Fruit fly (Drosophila melanogaster): ENCODE results near the gene ATPsynO.

ATPsynO gene

DNA sequence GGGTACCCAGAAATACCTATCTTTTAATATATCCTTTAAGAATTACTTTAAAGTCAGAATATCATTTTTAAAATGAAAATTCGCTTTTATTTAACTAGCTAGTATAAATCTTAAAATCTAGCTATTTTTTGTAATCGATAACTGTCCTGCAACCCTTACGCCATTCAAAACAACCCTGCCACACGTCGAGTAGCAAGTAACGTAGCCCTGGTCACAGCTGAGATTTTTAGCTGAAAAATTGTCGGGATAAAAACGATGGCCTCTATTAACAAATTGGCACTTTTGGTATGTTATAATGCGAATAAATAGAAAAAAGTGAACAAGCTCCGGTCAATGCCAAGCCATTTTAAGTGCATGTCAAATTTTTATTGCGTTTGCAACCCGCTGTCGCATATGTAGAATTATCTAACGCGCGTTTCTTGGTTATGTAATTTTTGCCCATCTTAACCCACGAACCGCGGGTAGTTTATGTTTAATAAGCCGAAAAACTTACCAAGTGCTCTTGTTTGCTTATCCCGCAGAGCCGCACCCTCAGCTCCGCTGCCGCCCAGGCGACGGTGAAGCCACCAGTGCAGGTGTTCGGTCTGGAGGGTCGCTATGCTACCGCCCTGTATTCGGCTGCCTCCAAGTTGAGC lies at the start of gene ATPsynO:
ATPsynO (plus strand) TSS at position 186 of the 635 bp plus-strand sequence.
- TF ChIP-seq CG17801 (GFP tag; optimal IDR thresholded peaks at IDR 0.05; ENCODE audit: partially characterized antibody) = peak; percentile 54

DNA sequence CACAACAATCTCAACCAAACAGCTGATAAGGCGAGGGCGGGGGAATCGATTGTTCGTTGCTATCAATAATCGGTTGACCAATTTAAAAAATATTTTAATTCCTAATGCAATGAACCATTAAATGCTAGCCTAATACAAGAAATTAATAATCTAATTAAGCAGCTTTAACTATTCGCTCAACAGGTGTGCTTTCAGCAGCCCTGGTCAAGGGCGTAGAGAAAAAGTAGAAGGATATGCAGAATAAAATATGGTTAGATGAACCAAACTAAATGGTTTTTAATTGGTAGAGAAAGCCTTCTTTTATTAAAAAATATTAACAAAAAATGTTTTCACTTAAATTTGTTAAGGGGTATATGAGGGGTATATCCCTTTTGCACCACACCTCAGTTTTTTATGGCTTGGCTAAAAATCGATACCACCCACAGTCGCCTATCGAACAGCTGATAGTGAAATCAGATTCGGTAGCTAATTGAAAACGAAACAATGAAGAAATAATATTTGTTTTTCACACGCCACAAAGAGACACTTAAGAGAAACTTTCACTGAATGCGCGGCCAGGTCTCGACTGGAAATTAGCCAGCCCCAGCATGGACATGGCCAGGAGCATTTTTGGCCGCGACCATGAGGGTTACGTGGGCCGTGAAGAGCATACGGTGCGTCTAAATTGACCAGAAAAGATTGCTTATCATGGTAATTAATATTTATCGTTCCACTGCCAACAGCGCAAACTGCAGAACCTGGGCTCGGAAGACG lies 46.4 kb upstream of the ATPsynO start, which contains the start of the genes SIDL and CG12241:
SIDL (minus strand) TSS at position 51 of the 753 bp plus-strand sequence.
CG12241 (plus strand) TSS at position 433 of the 753 bp plus-strand sequence.
- TF ChIP-seq CG17801 (GFP tag; optimal IDR thresholded peaks at IDR 0.05; ENCODE audit: partially characterized antibody) = peak; percentile 76

DNA sequence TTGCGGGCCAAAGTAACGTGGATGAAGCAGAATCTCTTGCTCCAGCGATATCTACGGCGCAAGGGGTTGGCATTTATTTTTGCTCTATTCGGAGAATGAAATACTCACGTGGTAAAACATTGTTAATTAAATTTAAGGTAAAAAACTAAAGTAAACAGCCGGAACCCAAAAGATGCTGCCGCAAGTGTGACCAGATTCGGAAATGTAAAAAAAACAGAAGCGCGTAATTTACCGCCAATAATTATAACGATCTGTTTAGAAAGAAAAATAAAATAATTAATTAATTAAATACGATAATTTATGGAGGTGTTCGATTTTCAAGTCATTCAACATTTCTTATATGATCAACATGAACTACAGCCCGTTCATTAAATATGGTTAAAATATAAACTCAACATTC lies 42.4 kb upstream of the ATPsynO start, which contains the start of gene Polr2G:
Polr2G (minus strand) TSS at position 208 of the 400 bp plus-strand sequence.
- TF ChIP-seq CG17801 (GFP tag; optimal IDR thresholded peaks at IDR 0.05; ENCODE audit: partially characterized antibody) = no peak

DNA sequence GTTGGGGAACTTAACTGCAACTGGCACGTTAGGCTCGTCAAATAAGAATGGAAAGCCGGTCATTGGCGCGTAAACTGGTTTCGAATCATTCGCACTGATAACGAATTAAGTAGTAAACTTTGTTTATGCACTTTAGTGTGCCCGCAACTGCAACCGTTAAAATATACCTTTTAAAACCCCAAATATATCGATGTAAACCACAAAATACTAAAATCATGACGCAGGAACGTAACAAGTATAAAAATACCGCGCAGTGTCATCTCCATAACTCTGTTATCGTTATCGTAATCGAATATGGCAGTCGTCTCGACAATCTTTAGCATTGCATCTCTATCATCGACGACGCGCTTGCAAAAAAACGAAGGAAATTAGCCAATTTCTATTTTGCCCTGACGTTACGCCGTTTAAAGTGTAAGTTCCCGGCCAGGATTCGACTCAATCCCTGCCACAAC lies 40.1 kb upstream of the ATPsynO start, which contains the start of the genes CG31344 and Caf1-55:
CG31344 (minus strand) TSS at position 51 of the 452 bp plus-strand sequence.
Caf1-55 (plus strand) TSS at position 298 of the 452 bp plus-strand sequence.
- peak; percentile 40 for TF ChIP-seq CG17801 (GFP tag; optimal IDR thresholded peaks at IDR 0.05; ENCODE audit: partially characterized antibody)

DNA sequence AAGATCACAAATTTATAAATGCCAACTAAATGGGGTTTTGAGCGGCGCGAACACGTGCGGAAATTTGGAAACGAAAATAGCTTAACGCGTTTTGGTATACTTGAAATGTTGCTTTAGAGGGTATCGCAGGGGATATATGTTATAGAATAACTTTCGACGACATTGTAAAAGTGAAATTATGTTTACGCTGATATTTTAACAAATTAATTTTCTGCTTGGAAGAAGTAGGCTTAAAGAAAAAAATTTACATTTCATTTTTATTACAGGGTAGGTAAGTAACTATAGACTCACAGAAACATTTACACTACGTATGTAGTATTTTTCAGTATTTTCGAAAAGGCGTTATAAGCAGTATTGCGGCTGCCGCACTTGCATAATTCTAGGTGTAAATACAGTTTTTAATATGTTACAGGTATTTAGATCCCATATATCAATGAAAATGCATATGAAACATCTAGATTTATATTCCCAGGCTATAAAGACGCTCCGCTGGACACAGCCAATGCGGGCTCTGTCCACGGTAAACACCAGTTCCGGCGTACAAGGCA lies 36.0 kb upstream of the ATPsynO start, which contains the start of the genes Art3 and mRpS10:
Art3 (minus strand) TSS at position 80 of the 548 bp plus-strand sequence.
mRpS10 (plus strand) TSS at position 337 of the 548 bp plus-strand sequence.
- TF ChIP-seq CG17801 (GFP tag; optimal IDR thresholded peaks at IDR 0.05; ENCODE audit: partially characterized antibody) = peak; percentile 100

DNA sequence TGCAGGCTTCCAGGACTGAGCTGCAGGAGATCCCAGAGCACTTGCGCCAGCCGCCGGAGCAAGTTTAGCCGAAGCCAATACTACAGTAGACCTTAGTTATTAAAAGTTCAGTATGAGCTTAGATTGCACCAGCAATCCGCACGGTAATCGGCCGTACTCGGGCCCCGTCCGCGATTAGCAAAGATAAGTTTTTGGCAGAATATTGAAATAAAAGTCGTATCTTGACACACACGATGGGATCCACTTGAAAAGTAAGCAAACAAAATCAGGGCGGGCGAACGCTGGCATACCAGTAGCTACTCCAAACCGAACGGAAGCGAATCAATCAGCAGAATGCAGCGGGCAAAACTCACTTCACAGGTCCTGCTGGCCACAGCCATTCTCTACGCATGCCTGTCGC lies 35.1 kb upstream of the ATPsynO start, which contains the start of gene CG34316:
CG34316 (plus strand) TSS at position 301 of the 400 bp plus-strand sequence.
- no peak for TF ChIP-seq CG17801 (GFP tag; optimal IDR thresholded peaks at IDR 0.05; ENCODE audit: partially characterized antibody)

DNA sequence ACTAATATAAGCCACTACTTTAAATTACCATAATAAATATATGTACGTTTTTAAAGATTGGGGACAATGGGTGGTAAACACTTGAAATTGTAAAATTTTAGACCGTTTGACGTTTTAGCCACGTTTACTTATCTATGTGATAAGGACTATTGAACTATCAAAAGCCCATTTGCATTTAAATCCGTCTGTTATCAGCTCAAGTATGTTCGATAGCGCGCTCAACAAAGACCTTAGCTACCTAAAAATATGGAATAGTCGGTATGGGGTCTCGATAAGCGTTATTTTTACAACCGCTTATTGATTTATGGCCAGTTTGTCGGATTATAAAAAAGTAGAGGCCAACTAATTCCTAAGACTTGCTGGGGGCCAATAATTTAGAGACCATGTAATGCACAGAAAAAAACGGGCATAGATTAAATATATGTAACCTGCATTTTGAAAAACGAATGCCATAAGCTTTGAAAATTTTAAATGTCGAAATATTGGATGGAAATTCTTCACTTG lies 33.7 kb upstream of the ATPsynO start:
- no peak for TF ChIP-seq CG17801 (GFP tag; optimal IDR thresholded peaks at IDR 0.05; ENCODE audit: partially characterized antibody)

DNA sequence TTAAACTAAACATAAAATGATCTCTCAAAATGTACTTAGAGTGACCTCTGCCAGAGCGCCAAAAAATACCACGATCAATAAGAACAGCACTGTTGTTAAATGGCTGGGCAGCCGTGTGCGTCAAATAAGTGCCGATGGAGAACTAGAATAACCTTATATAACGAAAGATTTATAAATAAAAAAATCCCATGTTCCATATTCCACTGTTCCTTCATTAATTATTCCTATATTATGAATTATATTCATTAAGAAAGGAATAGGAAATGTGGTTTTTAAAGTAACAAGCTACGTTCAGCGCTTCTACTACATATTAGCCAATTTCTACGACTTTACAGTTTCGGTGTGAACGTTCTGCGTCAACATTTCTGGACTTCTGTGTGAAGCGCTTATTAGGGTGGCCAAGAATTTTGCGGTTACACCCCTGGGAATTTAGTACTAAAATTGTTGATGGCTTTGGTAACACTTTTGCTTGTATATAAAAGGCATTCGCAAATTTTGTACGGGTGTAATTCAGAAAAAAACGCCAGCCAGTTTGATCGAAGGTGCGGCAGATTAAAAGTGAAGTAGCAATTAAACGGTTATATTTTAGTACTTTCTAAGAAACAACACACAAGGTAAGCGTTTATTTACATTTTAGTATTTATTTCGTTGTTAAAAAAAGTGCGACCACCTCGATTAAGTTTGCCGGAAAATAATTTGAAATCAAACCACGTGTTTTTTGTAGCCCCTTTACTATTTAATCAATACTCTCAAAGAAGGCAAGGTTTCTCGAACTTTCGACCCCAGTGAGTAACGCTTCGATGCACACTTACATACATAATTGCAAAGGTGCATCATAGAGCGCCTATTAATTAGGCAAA lies 23.0 kb upstream of the ATPsynO start, which contains the start of the genes tefu and Hsc70-4:
tefu (minus strand) TSS at position 51 of the 860 bp plus-strand sequence.
Hsc70-4 (plus strand) TSS at position 502 of the 860 bp plus-strand sequence.
- TF ChIP-seq CG17801 (GFP tag; optimal IDR thresholded peaks at IDR 0.05; ENCODE audit: partially characterized antibody) = peak; percentile 50

DNA sequence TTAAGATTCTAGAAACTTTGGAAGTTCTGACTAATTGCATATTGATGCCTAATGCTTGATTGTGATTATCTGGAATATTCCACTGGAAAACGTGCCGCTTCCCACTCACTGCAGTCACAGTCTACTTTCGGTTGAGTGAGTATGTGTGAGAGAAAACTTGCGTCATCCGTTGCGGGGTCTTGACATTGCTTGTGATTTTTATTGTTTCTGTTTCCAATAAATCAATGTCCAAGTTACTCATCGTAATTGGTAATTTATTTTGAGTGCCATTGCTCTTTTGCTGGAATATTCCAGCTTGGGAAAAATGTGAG lies 22.4 kb upstream of the ATPsynO start:
- no peak for TF ChIP-seq CG17801 (GFP tag; optimal IDR thresholded peaks at IDR 0.05; ENCODE audit: partially characterized antibody)

DNA sequence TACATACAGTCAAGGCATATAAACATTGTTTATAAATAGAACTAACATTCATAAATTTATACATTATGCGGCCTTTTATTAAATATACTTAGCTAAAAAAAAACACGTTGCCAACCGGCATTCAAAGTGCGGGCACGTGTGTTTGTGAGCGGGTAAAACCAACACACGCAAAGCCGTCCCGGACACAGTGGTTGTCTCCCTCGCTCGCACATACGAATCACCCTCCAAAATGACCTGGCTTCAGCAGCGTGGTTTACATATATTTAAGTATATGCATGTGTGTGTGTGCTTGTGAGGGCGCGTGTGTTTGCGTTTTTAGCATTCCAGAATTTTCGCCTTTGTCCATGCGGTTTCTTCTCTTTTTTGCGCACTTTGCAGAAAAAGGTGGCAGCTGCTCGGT lies 21.9 kb upstream of the ATPsynO start:
- no peak for TF ChIP-seq CG17801 (GFP tag; optimal IDR thresholded peaks at IDR 0.05; ENCODE audit: partially characterized antibody)

DNA sequence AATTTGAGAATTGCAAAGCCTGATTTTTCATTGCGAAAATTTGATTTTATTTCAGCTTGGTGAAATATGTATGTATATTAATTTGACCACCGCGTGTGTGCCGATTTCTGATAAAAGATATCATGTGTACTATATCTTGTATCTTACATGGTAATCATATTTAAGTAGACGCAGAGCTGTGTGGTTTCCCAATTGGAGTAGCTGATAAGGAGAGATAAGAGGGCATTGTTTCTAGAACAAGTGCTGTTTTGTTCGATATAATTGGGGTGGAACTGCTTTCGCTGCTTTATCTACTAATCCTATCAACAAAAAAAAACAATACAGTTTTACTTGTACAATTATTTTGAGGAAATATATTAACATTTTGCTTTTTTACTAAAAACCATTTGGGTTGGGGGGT lies 18.8 kb upstream of the ATPsynO start:
- no peak for TF ChIP-seq CG17801 (GFP tag; optimal IDR thresholded peaks at IDR 0.05; ENCODE audit: partially characterized antibody)

DNA sequence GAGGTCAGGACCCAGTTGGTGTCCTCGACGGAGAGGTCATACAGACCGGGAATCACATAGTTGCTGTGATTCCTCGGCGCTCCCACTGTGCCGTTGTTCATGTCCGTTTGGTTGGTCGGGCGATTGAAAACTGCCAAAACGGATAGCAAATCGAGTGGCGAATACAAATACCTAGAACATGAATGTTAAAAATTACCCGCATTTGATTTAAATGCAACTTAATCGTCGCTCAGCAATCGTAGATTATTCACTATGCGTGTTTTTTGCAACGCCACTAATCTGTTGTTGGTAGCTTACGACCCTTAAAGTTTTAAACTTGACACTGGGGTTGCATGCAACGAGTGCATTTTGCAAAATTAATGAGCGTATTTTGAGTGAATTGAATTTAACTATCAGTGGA lies 16.4 kb upstream of the ATPsynO start, which contains the start of gene Amt:
Amt (minus strand) TSS at position 101 of the 400 bp plus-strand sequence.
- TF ChIP-seq CG17801 (GFP tag; optimal IDR thresholded peaks at IDR 0.05; ENCODE audit: partially characterized antibody) = no peak

DNA sequence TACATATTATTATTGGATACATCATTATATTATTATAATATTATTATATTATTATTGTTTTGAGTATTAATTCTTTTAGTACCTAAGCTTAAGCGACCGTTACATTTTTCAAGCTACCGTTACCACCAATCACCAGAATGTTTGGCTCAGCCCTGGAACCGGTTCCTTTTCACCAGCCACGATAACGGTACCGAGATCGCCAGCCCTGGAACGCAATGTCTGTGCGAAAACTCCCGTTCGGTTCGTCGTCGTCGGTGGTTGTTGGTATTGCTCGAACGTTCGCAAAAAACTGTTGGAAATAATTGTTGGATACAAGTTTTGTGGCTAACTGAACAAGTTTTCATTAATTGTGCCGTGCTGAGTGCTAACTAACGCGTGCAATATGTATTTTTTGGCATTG lies 15.7 kb upstream of the ATPsynO start, which contains the start of gene CG42404:
CG42404 (plus strand) TSS at position 360 of the 400 bp plus-strand sequence.
- no peak for TF ChIP-seq CG17801 (GFP tag; optimal IDR thresholded peaks at IDR 0.05; ENCODE audit: partially characterized antibody)

DNA sequence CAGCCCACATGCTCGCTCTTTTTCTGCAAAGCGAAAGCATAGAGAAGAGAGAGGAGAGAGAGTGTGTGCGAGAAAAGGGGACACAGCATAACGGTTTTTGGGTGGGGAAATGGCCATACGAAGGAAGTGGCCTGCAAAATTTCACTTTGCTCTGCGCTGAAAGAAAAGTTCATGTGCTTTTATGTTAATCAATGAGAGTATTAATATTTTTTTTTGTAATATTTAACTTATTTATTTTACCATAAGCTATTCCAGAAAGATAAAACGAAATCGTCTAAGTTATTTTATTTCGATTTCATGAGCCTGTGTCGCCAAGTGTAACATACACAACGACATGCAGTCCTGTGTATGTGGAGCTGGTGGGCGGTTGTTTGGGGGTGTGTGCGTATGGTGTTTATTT lies 14.9 kb upstream of the ATPsynO start:
- TF ChIP-seq CG17801 (GFP tag; optimal IDR thresholded peaks at IDR 0.05; ENCODE audit: partially characterized antibody) = no peak

All from ovary, adult (tissue).